Worm (Caenorhabditis elegans): ENCODE data around the gene ccm-2.

The ccm-2 gene

DNA sequence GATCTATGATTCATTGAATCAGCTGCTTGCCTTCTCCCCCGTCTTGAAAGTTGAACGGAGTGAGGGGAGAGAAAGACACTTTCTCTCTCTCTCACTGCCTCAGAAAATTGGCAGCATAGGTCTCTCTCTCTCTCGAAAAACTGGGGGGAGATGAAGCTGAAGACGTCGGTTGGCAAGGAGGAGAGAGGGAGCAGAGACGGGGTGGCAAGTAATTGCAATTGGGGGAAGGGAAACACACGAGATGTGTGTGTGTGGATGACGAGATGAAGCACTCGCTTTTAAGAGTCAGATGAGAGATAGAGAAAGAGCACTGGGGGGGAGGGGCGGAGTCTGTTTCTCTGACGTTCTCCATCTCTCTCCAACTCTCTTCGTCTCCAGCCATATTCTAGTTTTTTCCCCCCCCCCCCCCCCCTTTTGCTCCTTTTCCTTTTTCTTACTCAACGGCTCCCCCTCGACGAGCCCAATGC, 10.3 kb upstream of the ccm-2 start, which contains the start of gene cmk-1 (continued):
- TF ChIP-seq cebp-1 (GFP tag; IDR thresholded peaks at IDR 0.05) (no peak), cebp-1 (tag; optimal IDR thresholded peaks at IDR 0.05) (peak; percentile 53), ceh-40 (GFP tag; IDR thresholded peaks at IDR 0.05) (no peak), ZK185.1 (tag; optimal IDR thresholded peaks at IDR 0.05; ENCODE audit: poor library complexity, severe bottlenecking) (no peak), ztf-22 (GFP tag; optimal IDR thresholded peaks at IDR 0.05) (no peak), B0336.3 (GFP tag; IDR thresholded peaks at IDR 0.05) (peak; percentile 15; the same call in 1 of the 2 replicates), egl-44 (GFP tag; IDR thresholded peaks at IDR 0.05) (no peak), B0019.2 (GFP tag; conservative IDR thresholded peaks at IDR 0.05) (no peak), egrh-3 (GFP tag; IDR thresholded peaks at IDR 0.05) (peak; percentile 31), bed-2 (GFP tag; IDR thresholded peaks at IDR 0.05) (no peak), sdz-38 (tag; optimal IDR thresholded peaks at IDR 0.05) (no peak), Y67H2A.10 (GFP tag; conservative IDR thresholded peaks at IDR 0.05) (no peak), rpc-1 (optimal IDR thresholded peaks at IDR 0.05) (no peak), rpc-1 (tag; optimal IDR thresholded peaks at IDR 0.05) (no peak), somi-1 (GFP tag; optimal IDR thresholded peaks at IDR 0.05) (no peak), F10E7.11 (tag; optimal IDR thresholded peaks at IDR 0.05) (no peak), ztf-26 (tag; optimal IDR thresholded peaks at IDR 0.05) (no peak), C17E4.6 (GFP tag; IDR thresholded peaks at IDR 0.05) (no peak), D2030.7 (GFP tag; IDR thresholded peaks at IDR 0.05) (no peak), xnd-1 (tag; optimal IDR thresholded peaks at IDR 0.05) (no peak), lin-54 (GFP tag; optimal IDR thresholded peaks at IDR 0.05) (no peak), snpc-1.3 (tag; optimal IDR thresholded peaks at IDR 0.05; ENCODE audit: insufficient read depth) (no peak), mel-28 (tag; optimal IDR thresholded peaks at IDR 0.05; ENCODE audit: borderline replicate concordance) (no peak), zfh-2 (GFP tag; conservative IDR thresholded peaks at IDR 0.05) (peak; percentile 96), snpc-1.1 (tag; optimal IDR thresholded peaks at IDR 0.05; ENCODE audit: insufficient read depth) (no peak), ztf-3 (GFP tag; optimal IDR thresholded peaks at IDR 0.05) (no peak), efl-1 (GFP tag; optimal IDR thresholded peaks at IDR 0.05) (no peak), lin-26 (GFP tag; IDR thresholded peaks at IDR 0.05) (no peak), madf-3 (GFP tag; IDR thresholded peaks at IDR 0.05) (no peak), ceh-27 (GFP tag; optimal IDR thresholded peaks at IDR 0.05) (peak; percentile 51), K12H6.12 (tag; optimal IDR thresholded peaks at IDR 0.05) (peak; percentile 69), sea-2 (GFP tag; IDR thresholded peaks at IDR 0.05) (no peak)

DNA sequence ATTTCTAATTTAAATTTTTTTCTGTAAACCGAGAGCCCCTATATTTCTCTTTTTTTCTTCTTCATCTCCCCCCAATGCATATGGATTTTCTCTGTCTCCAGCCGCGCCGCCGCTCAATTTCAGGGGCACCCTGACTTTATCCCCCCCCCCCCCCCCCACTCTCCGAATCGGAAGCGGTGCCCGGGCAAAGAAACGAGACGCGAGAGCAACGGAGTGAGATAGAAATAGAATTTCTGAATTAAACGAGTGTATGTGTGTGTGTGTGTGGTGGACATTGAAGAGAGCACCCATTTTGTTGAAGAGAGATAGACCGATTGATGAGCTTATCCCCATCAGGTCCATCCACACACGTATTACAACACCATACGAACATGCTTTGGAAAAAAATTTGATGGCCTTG, 8.6 kb upstream of the ccm-2 start:
- peak; percentile 77; the same call in 1 of the 2 replicates for TF ChIP-seq egrh-3 (GFP tag; IDR thresholded peaks at IDR 0.05)
- TF ChIP-seq zfh-2 (GFP tag; conservative IDR thresholded peaks at IDR 0.05) = peak; percentile 89
- TF ChIP-seq repo-1 (tag; optimal IDR thresholded peaks at IDR 0.05) = no peak

- TF ChIP-seq lin-35 (GFP tag; optimal IDR thresholded peaks at IDR 0.05) (peak in 1 of 3 experiments; percentile 7), rpc-1 (optimal IDR thresholded peaks at IDR 0.05) (no peak), rpc-1 (tag; optimal IDR thresholded peaks at IDR 0.05) (no peak)
These were observed 7.7 kb upstream of the ccm-2 start for ce11 chrIV:1826737-1827136.

ce11 chrIV:1827362-1827761, 7.1 kb upstream of the ccm-2 start:
- no peak for TF ChIP-seq F49E8.2 (tag; optimal IDR thresholded peaks at IDR 0.05; ENCODE audit: insufficient read depth)
- no peak for TF ChIP-seq madf-8 (GFP tag; conservative IDR thresholded peaks at IDR 0.05)
- TF ChIP-seq zfh-2 (GFP tag; conservative IDR thresholded peaks at IDR 0.05) = no peak

Data from whole organism, young adult.